Fruit fly (Drosophila melanogaster): ENCODE results near the gene CG9689.

Gene CG9689

DNA sequence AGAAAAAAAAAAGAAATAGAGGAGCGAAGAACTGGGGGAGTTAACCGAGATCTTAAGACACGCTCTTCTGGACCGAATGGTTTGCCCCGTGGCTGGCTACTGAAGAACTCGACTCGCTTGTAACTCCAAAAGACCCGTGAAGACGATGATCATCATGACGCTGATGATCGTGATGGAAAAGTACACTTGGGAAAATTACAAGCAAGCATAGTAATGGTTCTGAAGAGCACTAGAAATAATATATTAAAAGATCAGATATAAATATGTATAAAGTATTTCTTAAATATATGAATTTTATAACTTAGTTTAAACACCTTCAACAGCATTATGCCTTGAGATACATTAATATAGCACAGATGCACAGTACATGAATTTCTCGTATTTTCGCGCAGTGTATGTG lies 29.3 kb downstream of the CG9689 start, which contains the start of gene CG1986 (continued):
- TF ChIP-seq sens-2 (GFP tag; IDR thresholded peaks at IDR 0.05) (no peak), Aef1 (GFP tag; IDR thresholded peaks at IDR 0.05) (no peak), CG12659 (GFP tag; optimal IDR thresholded peaks at IDR 0.05) (no peak), CG9437 (GFP tag; optimal IDR thresholded peaks at IDR 0.05) (no peak), CG4617 (GFP tag; optimal IDR thresholded peaks at IDR 0.05; ENCODE audit: borderline replicate concordance) (no peak), dmrt11E (tag; optimal IDR thresholded peaks at IDR 0.05) (no peak), CG9727 (GFP tag; optimal IDR thresholded peaks at IDR 0.05) (no peak), CG5245 (GFP tag; optimal IDR thresholded peaks at IDR 0.05) (no peak), maf-S (GFP tag; optimal IDR thresholded peaks at IDR 0.05) (no peak), Ada2b (GFP tag; IDR thresholded peaks at IDR 0.05) (no peak), CG3838 (GFP tag; optimal IDR thresholded peaks at IDR 0.05) (no peak), tin (GFP tag; optimal IDR thresholded peaks at IDR 0.05) (no peak), CG1024 (GFP tag; IDR thresholded peaks at IDR 0.05) (no peak), CG2712 (tag; optimal IDR thresholded peaks at IDR 0.05) (peak; percentile 49), seq (GFP tag; IDR thresholded peaks at IDR 0.05) (no peak), Hmr (GFP tag; optimal IDR thresholded peaks at IDR 0.05) (no peak), Pdp1 (GFP tag; optimal IDR thresholded peaks at IDR 0.05) (no peak), Ptx1 (GFP tag; IDR thresholded peaks at IDR 0.05) (0 out of 2 replicates have a peak, but pooled peaks have one; percentile 13), scrt (GFP tag; optimal IDR thresholded peaks at IDR 0.05) (no peak), pb (GFP tag; optimal IDR thresholded peaks at IDR 0.05) (no peak), Hsf (GFP tag; optimal IDR thresholded peaks at IDR 0.05) (no peak), CG17186 (GFP tag; optimal IDR thresholded peaks at IDR 0.05) (no peak), CG8765 (GFP tag; IDR thresholded peaks at IDR 0.05) (no peak), CG2678 (tag; optimal IDR thresholded peaks at IDR 0.05) (peak; percentile 7), Mrtf (GFP tag; IDR thresholded peaks at IDR 0.05) (no peak), Dp (GFP tag; optimal IDR thresholded peaks at IDR 0.05) (no peak), CG15696 (tag; optimal IDR thresholded peaks at IDR 0.05) (no peak), Ets65A (GFP tag) (peak; percentile 34), CG1529 (GFP tag; optimal IDR thresholded peaks at IDR 0.05) (no peak), CG15073 (GFP tag; optimal IDR thresholded peaks at IDR 0.05) (no peak), Deaf1 (tag; optimal IDR thresholded peaks at IDR 0.05) (no peak), stc (GFP tag; IDR thresholded peaks at IDR 0.05) (no peak), gfzf (GFP tag; optimal IDR thresholded peaks at IDR 0.05) (no peak), nmo (GFP tag; optimal IDR thresholded peaks at IDR 0.05) (peak; percentile 17), tio (GFP tag; optimal IDR thresholded peaks at IDR 0.05) (no peak), CG9817 (tag; optimal IDR thresholded peaks at IDR 0.05) (no peak), CG11504 (tag; optimal IDR thresholded peaks at IDR 0.05) (peak; percentile 13), oc (tag; optimal IDR thresholded peaks at IDR 0.05) (no peak), hbn (GFP tag; IDR thresholded peaks at IDR 0.05; ENCODE audit: partially characterized antibody) (no peak), CG2120 (GFP tag; optimal IDR thresholded peaks at IDR 0.05) (no peak), CG10543 (GFP tag; optimal IDR thresholded peaks at IDR 0.05) (no peak), jumu (GFP tag; optimal IDR thresholded peaks at IDR 0.05) (no peak), Opbp (GFP tag; IDR thresholded peaks at IDR 0.05; ENCODE audit: partially characterized antibody) (no peak), gce (GFP tag; IDR thresholded peaks at IDR 0.05) (no peak), mam (GFP tag; optimal IDR thresholded peaks at IDR 0.05) (no peak), TFAM (GFP tag; optimal IDR thresholded peaks at IDR 0.05) (no peak), dati (GFP tag; IDR thresholded peaks at IDR 0.05) (no peak), nom (GFP tag; optimal IDR thresholded peaks at IDR 0.05) (no peak), sim (GFP tag; IDR thresholded peaks at IDR 0.05) (no peak), CG17612 (GFP tag; IDR thresholded peaks at IDR 0.05) (no peak), luna (GFP tag; optimal IDR thresholded peaks at IDR 0.05) (no peak), btn (GFP tag; optimal IDR thresholded peaks at IDR 0.05) (no peak)
